Worm (Caenorhabditis elegans) whole organism, L2 larva: Measurements from ENCODE around the gene col-71.

Source experiments
- C34F6.9 ChIP-seq: fragments of 150-350 bp; optimal IDR thresholded peaks from 2 replicates; lab custom pipeline; 2014; ENCODE audit warnings: missing biosample characterization, missing genetic modification characterization
- F13H6.1 ChIP-seq: sonication (generic microtip); optimal IDR thresholded peaks from 2 replicates; lab custom pipeline; 2016; ENCODE audit warnings: missing genetic modification characterization, missing compliant biosample characterization
- Y55F3AM.14 ChIP-seq: fragments of 200-800 bp; sonication (Bioruptor generic); optimal IDR thresholded peaks from 2 replicates; lab custom pipeline; 2018; ENCODE audit warnings: mild to moderate bottlenecking, missing genetic modification characterization, missing compliant biosample characterization
- ZK546.5 ChIP-seq: sonication (generic microtip); optimal IDR thresholded peaks from 2 replicates; lab custom pipeline; 2017; ENCODE audit warnings: missing biosample characterization, missing genetic modification characterization
- alr-1 ChIP-seq: fragments of 150-350 bp; optimal IDR thresholded peaks from 2 replicates; lab custom pipeline; 2014; ENCODE audit warnings: missing biosample characterization, missing genetic modification characterization
- aly-2 ChIP-seq: fragments of 150-350 bp; optimal IDR thresholded peaks from 2 replicates; lab custom pipeline; 2014; ENCODE audit warnings: missing biosample characterization, missing genetic modification characterization
- ama-1 ChIP-seq: fragments of 150-350 bp; optimal IDR thresholded peaks from 2 replicates; lab custom pipeline; 2018; ENCODE audit warnings: inconsistent platforms
- blmp-1 ChIP-seq: sonication (generic microtip); optimal IDR thresholded peaks from 2 replicates; lab custom pipeline; 2017; ENCODE audit warnings: missing genetic modification characterization, mild to moderate bottlenecking, missing compliant biosample characterization, antibody characterized with exemption, moderate library complexity; ENCODE audit not compliant: insufficient read depth
- ceh-16 ChIP-seq: fragments of 150-350 bp; optimal IDR thresholded peaks from 2 replicates; lab custom pipeline; 2014; ENCODE audit warnings: missing biosample characterization, missing genetic modification characterization
- ceh-82 ChIP-seq: fragments of 150-350 bp; optimal IDR thresholded peaks from 2 replicates; lab custom pipeline; 2014; ENCODE audit warnings: missing biosample characterization, missing genetic modification characterization
- crh-2 ChIP-seq: sonication (generic microtip); optimal IDR thresholded peaks from 2 replicates; lab custom pipeline; 2017; ENCODE audit warnings: missing biosample characterization, missing genetic modification characterization
- dmd-4 ChIP-seq: sonication (generic microtip); optimal IDR thresholded peaks from 2 replicates; lab custom pipeline; 2017; ENCODE audit warnings: missing biosample characterization, missing genetic modification characterization
- egl-27 ChIP-seq: sonication (generic microtip); optimal IDR thresholded peaks from 3 replicates; lab custom pipeline; 2017; ENCODE audit warnings: missing biosample characterization, missing genetic modification reagents, missing genetic modification characterization
- elt-1 ChIP-seq: fragments of 150-350 bp; optimal IDR thresholded peaks from 2 replicates; lab custom pipeline; 2014; ENCODE audit warnings: missing biosample characterization, missing genetic modification characterization
- elt-3 ChIP-seq: sonication (generic microtip); optimal IDR thresholded peaks from 2 replicates; lab custom pipeline; 2017; ENCODE audit warnings: missing biosample characterization, missing genetic modification characterization
- fos-1 ChIP-seq: fragments of 150-350 bp; optimal IDR thresholded peaks from 2 replicates; lab custom pipeline; 2014; ENCODE audit warnings: missing biosample characterization, missing genetic modification characterization
- lin-13 ChIP-seq: fragments of 150-350 bp; optimal IDR thresholded peaks from 2 replicates; lab custom pipeline; 2014; ENCODE audit warnings: missing biosample characterization, missing genetic modification reagents, missing genetic modification characterization
- lsy-2 ChIP-seq, 2 experiments: fragments of 150-350 bp in 1 of 2; sonication (generic microtip) in 1 of 2; optimal IDR thresholded peaks; 2 replicates each; lab custom pipeline; 2014 to 2017; ENCODE audit warnings: missing biosample characterization in 2 of 2, missing genetic modification characterization in 2 of 2
- mab-5 ChIP-seq: fragments of 150-350 bp; optimal IDR thresholded peaks from 2 replicates; lab custom pipeline; 2014; ENCODE audit warnings: missing biosample characterization, missing genetic modification characterization
- mbf-1 ChIP-seq: sonication (generic microtip); optimal IDR thresholded peaks from 2 replicates; lab custom pipeline; 2017; ENCODE audit warnings: missing biosample characterization, missing genetic modification characterization
- mdl-1 ChIP-seq, 2 experiments: fragments of 150-350 bp in 1 of 2; sonication (generic microtip) in 1 of 2; optimal IDR thresholded peaks; 2 replicates each; lab custom pipeline; 2017; ENCODE audit warnings: missing biosample characterization in 2 of 2, missing genetic modification characterization in 2 of 2
- nhr-12 ChIP-seq: fragments of 150-350 bp; optimal IDR thresholded peaks from 2 replicates; lab custom pipeline; 2014; ENCODE audit warnings: missing biosample characterization, missing genetic modification characterization
- nhr-21 ChIP-seq: fragments of 150-350 bp; optimal IDR thresholded peaks from 2 replicates; lab custom pipeline; 2014; ENCODE audit warnings: missing biosample characterization, missing genetic modification characterization
- nhr-23 ChIP-seq: fragments of 150-350 bp; optimal IDR thresholded peaks from 2 replicates; lab custom pipeline; 2014; ENCODE audit warnings: missing biosample characterization, missing genetic modification reagents, missing genetic modification characterization
- nhr-25 ChIP-seq: fragments of 150-350 bp; sonication (generic microtip); optimal IDR thresholded peaks from 3 replicates; lab custom pipeline; 2014; ENCODE audit warnings: missing biosample characterization, missing genetic modification characterization
- nhr-77 ChIP-seq: fragments of 150-350 bp; optimal IDR thresholded peaks from 2 replicates; lab custom pipeline; 2014; ENCODE audit warnings: missing biosample characterization, missing genetic modification characterization
- peb-1 ChIP-seq: fragments of 150-350 bp; optimal IDR thresholded peaks from 2 replicates; lab custom pipeline; 2014; ENCODE audit warnings: missing biosample characterization, missing genetic modification characterization
- sem-4 ChIP-seq: fragments of 150-350 bp; optimal IDR thresholded peaks from 2 replicates; lab custom pipeline; 2014; ENCODE audit warnings: missing biosample characterization, missing genetic modification reagents, missing genetic modification characterization
- sma-3 ChIP-seq: sonication (generic microtip); optimal IDR thresholded peaks from 2 replicates; lab custom pipeline; 2016; ENCODE audit warnings: missing genetic modification reagents, missing genetic modification characterization, missing compliant biosample characterization
- unc-39 ChIP-seq: fragments of 150-350 bp; optimal IDR thresholded peaks from 2 replicates; lab custom pipeline; 2014; ENCODE audit warnings: missing biosample characterization, missing genetic modification characterization
- unc-55 ChIP-seq: fragments of 150-350 bp; sonication (generic microtip); optimal IDR thresholded peaks from 3 replicates; lab custom pipeline; 2014; ENCODE audit warnings: missing biosample characterization, missing genetic modification reagents, missing genetic modification characterization
- zag-1 ChIP-seq: fragments of 150-350 bp; optimal IDR thresholded peaks from 2 replicates; lab custom pipeline; 2014; ENCODE audit warnings: missing biosample characterization, missing genetic modification characterization
- ztf-11 ChIP-seq: sonication (generic microtip); optimal IDR thresholded peaks from 2 replicates; lab custom pipeline; 2017; ENCODE audit warnings: missing biosample characterization, missing genetic modification characterization

col-71 gene

DNA sequence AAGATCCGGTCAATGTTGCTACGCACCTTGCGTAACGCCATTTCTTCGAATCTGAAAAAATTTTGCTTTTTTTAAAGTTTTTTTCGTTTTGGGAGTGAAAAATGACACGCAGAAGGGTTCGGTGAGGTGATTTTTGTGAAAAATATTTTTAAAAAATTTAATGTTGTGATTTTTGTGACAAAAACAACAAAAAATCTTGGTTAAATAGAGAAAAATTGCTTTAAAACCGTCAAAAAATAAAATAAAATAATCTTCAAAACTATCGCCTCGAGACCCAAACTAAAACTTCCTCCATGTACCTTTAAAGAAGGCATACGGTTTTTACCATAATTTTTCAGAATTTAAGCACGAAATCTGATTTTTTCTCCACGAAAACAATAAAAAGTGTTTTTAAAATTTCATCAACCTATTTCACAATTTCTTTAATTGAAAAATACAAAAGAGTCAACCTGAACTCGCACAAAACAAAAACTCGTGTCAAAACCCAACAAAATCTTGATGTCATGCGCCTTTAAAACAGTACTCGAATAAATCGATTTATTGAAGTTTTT is 44.1 kb upstream of the col-71 start, which contains the start of gene apd-3:
apd-3 (minus strand) TSS at position 51 of the 551 bp plus-strand sequence.
- TF ChIP-seq ceh-16 (no peak), ama-1 (lab: Kevin White, UChicago) (no peak), unc-39 (tag; lab: Kevin White, UChicago) (no peak), zag-1 (tag; lab: Kevin White, UChicago) (no peak), ZK546.5 (no peak), elt-3 (no peak), alr-1 (tag; lab: Kevin White, UChicago) (no peak), lsy-2 (tag; optimal IDR thresholded peaks at IDR 0.05; lab: Kevin White, UChicago) (no peak), peb-1 (no peak), nhr-25 (tag; lab: Kevin White, UChicago) (no peak), sem-4 (no peak), egl-27 (tag; lab: Kevin White, UChicago) (no peak), unc-55 (GFP tag; lab: Kevin White, UChicago) (no peak)

DNA sequence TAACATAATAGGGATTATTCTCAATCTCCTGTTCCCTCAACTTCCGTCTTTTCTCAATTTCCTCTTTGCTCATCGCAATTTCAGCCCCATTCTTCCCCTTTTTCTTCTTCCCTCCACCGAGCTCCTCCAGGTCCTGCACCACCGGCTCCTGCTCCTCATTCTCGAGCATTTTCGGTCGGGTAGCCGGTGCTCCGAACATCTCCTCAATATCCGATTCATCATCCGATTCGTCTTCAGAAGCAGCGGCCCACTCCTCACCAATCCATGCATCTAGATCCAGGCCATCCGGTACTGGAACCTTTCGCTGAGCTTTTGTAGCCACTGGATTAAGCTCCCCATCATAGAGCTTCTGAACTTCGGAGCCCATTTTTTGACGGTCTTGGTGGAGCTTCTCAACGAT is 37.8 kb upstream of the col-71 start:
- no peak for TF ChIP-seq aly-2
- TF ChIP-seq fos-1 (tag; lab: Kevin White, UChicago) = no peak
- no peak for TF ChIP-seq unc-55 (GFP tag; lab: Kevin White, UChicago)
- TF ChIP-seq nhr-23 (tag; lab: Kevin White, UChicago) = no peak
- no peak for TF ChIP-seq alr-1 (tag; lab: Kevin White, UChicago)
- no peak for TF ChIP-seq blmp-1
- TF ChIP-seq mab-5 (tag; lab: Kevin White, UChicago) = no peak
- TF ChIP-seq nhr-21 = no peak

DNA sequence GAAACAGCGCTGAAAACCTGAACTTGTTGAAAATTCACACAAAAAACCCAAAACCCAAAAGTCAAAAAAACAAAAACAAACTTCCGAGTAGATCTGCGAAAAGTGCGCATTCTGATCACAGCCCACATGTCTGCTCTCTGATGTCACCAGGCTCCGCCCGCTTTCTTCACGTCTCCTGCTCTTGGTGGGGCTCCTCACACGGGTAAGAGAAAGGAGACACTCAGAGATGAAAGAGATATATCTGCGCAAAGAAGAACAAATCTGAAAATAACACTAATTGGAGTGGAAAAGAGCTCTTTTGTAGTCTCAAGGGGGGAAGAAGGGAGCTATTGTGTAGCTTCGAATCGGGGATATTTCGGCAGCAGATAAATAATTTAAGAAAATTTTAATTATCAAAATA is 25.9 kb upstream of the col-71 start, which contains the start of gene ncs-6:
ncs-6 (minus strand) TSS at position 261 of the 400 bp plus-strand sequence.
- TF ChIP-seq ceh-82 (tag; lab: Kevin White, UChicago) = no peak
- peak; percentile 7 for TF ChIP-seq C34F6.9
- TF ChIP-seq elt-1 = no peak

DNA sequence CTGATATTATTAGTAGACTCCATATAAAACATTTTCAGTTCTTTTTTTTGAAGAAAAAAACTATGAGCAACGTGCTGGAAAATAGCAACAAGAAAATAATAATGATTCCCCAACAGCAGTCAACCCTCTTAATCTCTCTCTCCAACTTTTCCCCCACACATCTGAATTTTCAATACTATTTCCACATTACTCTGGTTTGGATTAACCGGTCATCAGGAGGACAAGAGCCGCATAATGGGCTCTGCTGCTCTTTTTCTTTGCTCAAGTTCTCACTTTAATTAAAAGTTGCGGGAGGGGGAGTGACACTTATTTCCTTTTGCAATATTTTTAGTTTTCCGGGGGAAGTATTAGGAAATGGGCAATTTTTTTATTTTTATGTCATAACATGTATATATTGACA is 25.1 kb upstream of the col-71 start:
- no peak for TF ChIP-seq mdl-1 (tag; optimal IDR thresholded peaks at IDR 0.05; lab: Kevin White, UChicago)
- no peak for TF ChIP-seq mbf-1
- no peak for TF ChIP-seq aly-2
- no peak for TF ChIP-seq elt-1
- no peak for TF ChIP-seq C34F6.9
- no peak for TF ChIP-seq Y55F3AM.14 (GFP tag; lab: Kevin White, UChicago)
- TF ChIP-seq nhr-12 (tag; lab: Kevin White, UChicago) = no peak
- TF ChIP-seq zag-1 (tag; lab: Kevin White, UChicago) = no peak
- no peak for TF ChIP-seq fos-1 (tag; lab: Kevin White, UChicago)
- TF ChIP-seq dmd-4 (tag; lab: Kevin White, UChicago) = no peak
- TF ChIP-seq ceh-82 (tag; lab: Kevin White, UChicago) = no peak
- TF ChIP-seq unc-39 (tag; lab: Kevin White, UChicago) = no peak
- no peak for TF ChIP-seq F13H6.1
- TF ChIP-seq alr-1 (tag; lab: Kevin White, UChicago) = no peak
- no peak for TF ChIP-seq ztf-11 (tag; lab: Kevin White, UChicago)

DNA sequence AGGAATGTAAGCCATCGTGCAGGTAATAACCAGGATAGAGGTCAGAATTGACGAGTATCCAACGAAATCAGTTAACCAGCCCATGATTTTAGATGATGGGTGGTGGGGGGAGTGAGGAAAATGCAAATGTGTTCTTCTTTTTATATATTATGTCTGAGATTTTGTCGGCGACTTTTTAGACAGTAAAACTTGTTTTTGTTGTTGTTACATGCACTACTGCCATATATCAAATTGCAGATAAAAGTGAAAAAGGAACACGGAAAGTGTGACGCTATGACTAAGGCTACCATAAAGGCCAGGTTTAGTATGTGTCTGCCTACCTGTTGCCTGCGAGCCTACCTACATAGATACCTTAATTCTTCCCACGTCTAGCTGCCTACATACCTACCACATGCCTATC is 21.7 kb upstream of the col-71 start, which contains the start of gene col-72:
col-72 (minus strand) TSS at position 101 of the 400 bp plus-strand sequence.
- TF ChIP-seq lin-13 (GFP tag; lab: Kevin White, UChicago) = no peak
- no peak for TF ChIP-seq zag-1 (tag; lab: Kevin White, UChicago)
- no peak for TF ChIP-seq ama-1 (lab: Kevin White, UChicago)
- no peak for TF ChIP-seq crh-2
- TF ChIP-seq elt-1 = no peak
- no peak for TF ChIP-seq nhr-77 (tag; lab: Kevin White, UChicago)
- TF ChIP-seq egl-27 (tag; lab: Kevin White, UChicago) = no peak
- TF ChIP-seq fos-1 (tag; lab: Kevin White, UChicago) = no peak
- no peak for TF ChIP-seq mab-5 (tag; lab: Kevin White, UChicago)
- no peak for TF ChIP-seq F13H6.1
- TF ChIP-seq alr-1 (tag; lab: Kevin White, UChicago) = no peak
- no peak for TF ChIP-seq dmd-4 (tag; lab: Kevin White, UChicago)
- TF ChIP-seq sma-3 (GFP tag; lab: Kevin White, UChicago) = no peak
- TF ChIP-seq unc-55 (GFP tag; lab: Kevin White, UChicago) = no peak
